Worm (Caenorhabditis elegans): ENCODE measurements around the gene F11D5.1.

F11D5.1 gene

ce11 chrX:3289183-3289582 is 43.7 kb upstream of the F11D5.1 start, which contains the start of gene K09C4.4:
TSS of gene K09C4.4 (plus strand) at chrX:3289483.
- TF ChIP-seq ZK546.5 (tag; optimal IDR thresholded peaks at IDR 0.05) (no peak), fkh-2 (tag; optimal IDR thresholded peaks at IDR 0.05) (no peak), lin-15B (tag; optimal IDR thresholded peaks at IDR 0.05) (no peak), elt-2 (tag; optimal IDR thresholded peaks at IDR 0.05) (no peak)

DNA sequence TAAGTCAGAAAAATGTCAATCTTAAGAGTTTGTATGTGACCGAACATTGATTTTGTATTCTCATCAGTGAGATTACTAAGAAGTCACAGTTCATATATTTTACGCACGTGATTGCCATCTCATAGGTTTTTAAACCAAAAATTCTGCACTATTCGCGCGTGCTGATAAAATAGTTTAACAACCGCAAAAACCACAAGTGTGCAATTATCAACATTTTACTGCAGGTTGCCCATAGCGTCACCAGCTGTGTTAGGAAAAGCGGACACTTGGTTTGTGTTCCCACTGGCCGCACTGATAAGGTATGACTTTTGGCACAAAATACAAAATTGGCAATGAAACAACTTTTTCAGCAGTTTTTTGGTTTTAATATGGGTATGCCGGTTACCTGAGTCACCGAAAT is 42.8 kb upstream of the F11D5.1 start:
- TF ChIP-seq nhr-237 (tag; optimal IDR thresholded peaks at IDR 0.05) (no peak), elt-2 (tag; optimal IDR thresholded peaks at IDR 0.05) (peak; percentile 96), snpc-4 (tag; optimal IDR thresholded peaks at IDR 0.05) (no peak), eor-1 (tag; optimal IDR thresholded peaks at IDR 0.05) (no peak), lin-15B (tag; optimal IDR thresholded peaks at IDR 0.05) (no peak), pqm-1 (tag; optimal IDR thresholded peaks at IDR 0.05) (peak; percentile 98), nfya-1 (tag; optimal IDR thresholded peaks at IDR 0.05; ENCODE audit: insufficient read depth) (no peak), elt-1 (tag; optimal IDR thresholded peaks at IDR 0.05) (no peak), pha-4 (tag; optimal IDR thresholded peaks at IDR 0.05) (peak; percentile 45), jun-1 (tag; optimal IDR thresholded peaks at IDR 0.05) (peak; percentile 83), R02D3.7 (tag; optimal IDR thresholded peaks at IDR 0.05) (no peak), sea-2 (GFP tag; optimal IDR thresholded peaks at IDR 0.05) (no peak), daf-12 (tag; optimal IDR thresholded peaks at IDR 0.05) (no peak), skn-1 (tag; optimal IDR thresholded peaks at IDR 0.05) (no peak), aly-2 (tag; optimal IDR thresholded peaks at IDR 0.05) (no peak), hmg-11 (tag; optimal IDR thresholded peaks at IDR 0.05) (no peak), ceh-82 (tag; optimal IDR thresholded peaks at IDR 0.05) (no peak), mdl-1 (tag; optimal IDR thresholded peaks at IDR 0.05) (no peak), nhr-12 (tag; optimal IDR thresholded peaks at IDR 0.05) (no peak), nhr-25 (tag; optimal IDR thresholded peaks at IDR 0.05) (no peak), fos-1 (tag; optimal IDR thresholded peaks at IDR 0.05) (no peak), zag-1 (tag; optimal IDR thresholded peaks at IDR 0.05) (no peak)

DNA sequence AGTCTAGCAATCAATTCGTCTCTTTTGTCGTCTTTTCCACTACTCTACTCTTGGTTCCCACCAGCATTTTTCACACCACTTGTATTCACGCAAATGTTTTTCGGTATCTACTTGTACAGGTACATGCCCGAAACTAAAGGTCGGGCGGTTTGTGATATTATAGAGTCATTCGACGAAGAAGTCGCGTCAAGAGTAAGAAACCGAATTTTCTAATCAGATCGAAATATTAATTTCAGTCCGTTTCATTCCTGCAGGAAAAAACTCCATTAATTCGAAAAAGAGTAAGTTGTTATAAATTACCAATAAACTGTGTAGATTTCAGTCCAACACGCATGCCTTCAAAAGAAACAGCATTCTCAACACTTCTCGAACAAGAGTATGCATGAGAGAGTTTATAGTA is 41.0 kb upstream of the F11D5.1 start:
- no peak for TF ChIP-seq nhr-23 (tag; optimal IDR thresholded peaks at IDR 0.05)
- no peak for TF ChIP-seq lsy-12 (tag; optimal IDR thresholded peaks at IDR 0.05)
- TF ChIP-seq ceh-28 (tag; optimal IDR thresholded peaks at IDR 0.05) = no peak
- no peak for TF ChIP-seq jun-1 (tag; optimal IDR thresholded peaks at IDR 0.05)
- TF ChIP-seq hmg-11 (tag; optimal IDR thresholded peaks at IDR 0.05) = no peak

ce11 chrX:3296182-3296581 is 36.7 kb upstream of the F11D5.1 start, which contains the start of gene K09C4.2:
TSS of gene K09C4.2 (plus strand) at chrX:3296482.
- TF ChIP-seq fkh-10 (GFP tag; optimal IDR thresholded peaks at IDR 0.05) = no peak
- TF ChIP-seq lin-15B (tag; optimal IDR thresholded peaks at IDR 0.05) = no peak
- TF ChIP-seq nhr-28 (tag; optimal IDR thresholded peaks at IDR 0.05) = no peak
- no peak for TF ChIP-seq nhr-67 (tag; optimal IDR thresholded peaks at IDR 0.05)
- no peak for TF ChIP-seq fos-1 (tag; optimal IDR thresholded peaks at IDR 0.05)
- no peak for TF ChIP-seq hmg-11 (tag; optimal IDR thresholded peaks at IDR 0.05)
- TF ChIP-seq nhr-25 (tag; optimal IDR thresholded peaks at IDR 0.05) = no peak
- no peak for TF ChIP-seq R02D3.7 (tag; optimal IDR thresholded peaks at IDR 0.05)
- TF ChIP-seq pha-4 (tag; optimal IDR thresholded peaks at IDR 0.05) = no peak
- no peak for TF ChIP-seq mml-1 (tag; optimal IDR thresholded peaks at IDR 0.05)
- no peak for TF ChIP-seq mdl-1 (tag; optimal IDR thresholded peaks at IDR 0.05)
- no peak for TF ChIP-seq lin-39 (tag; optimal IDR thresholded peaks at IDR 0.05)
- TF ChIP-seq nhr-12 (tag; optimal IDR thresholded peaks at IDR 0.05) = no peak
- no peak for TF ChIP-seq ztf-4 (tag; optimal IDR thresholded peaks at IDR 0.05)

- TF ChIP-seq elt-2 (tag; optimal IDR thresholded peaks at IDR 0.05) (peak; percentile 88), elt-1 (tag; optimal IDR thresholded peaks at IDR 0.05) (no peak), pqm-1 (tag; optimal IDR thresholded peaks at IDR 0.05) (peak; percentile 87)
Observed at ce11 chrX:3297812-3298211, 35.1 kb upstream of the F11D5.1 start.

- TF ChIP-seq ceh-9 (tag; optimal IDR thresholded peaks at IDR 0.05) (no peak), snpc-4 (tag; optimal IDR thresholded peaks at IDR 0.05) (no peak), pha-4 (tag; optimal IDR thresholded peaks at IDR 0.05) (no peak), nhr-77 (tag; optimal IDR thresholded peaks at IDR 0.05) (no peak), skn-1 (tag; optimal IDR thresholded peaks at IDR 0.05) (no peak), fkh-2 (tag; optimal IDR thresholded peaks at IDR 0.05) (no peak), aly-2 (tag; optimal IDR thresholded peaks at IDR 0.05) (no peak), elt-1 (tag; optimal IDR thresholded peaks at IDR 0.05) (no peak), ceh-16 (tag; optimal IDR thresholded peaks at IDR 0.05) (no peak), jun-1 (tag; optimal IDR thresholded peaks at IDR 0.05) (no peak), nfya-1 (tag; optimal IDR thresholded peaks at IDR 0.05; ENCODE audit: insufficient read depth) (no peak), eor-1 (tag; optimal IDR thresholded peaks at IDR 0.05) (no peak), egl-27 (tag; optimal IDR thresholded peaks at IDR 0.05) (no peak), hmg-11 (tag; optimal IDR thresholded peaks at IDR 0.05) (no peak)
Observed at ce11 chrX:3298582-3298981, 34.3 kb upstream of the F11D5.1 start, which contains the start of gene K09C4.1. TSS of gene K09C4.1 (plus strand) at chrX:3298882.

Data from whole organism, L3 larva.